Fruit fly (Drosophila melanogaster) whole organism: Measurements from ENCODE around the gene CG11470.

Experiments used
- CG8478 ChIP-seq: fragments of >200 bp; optimal IDR thresholded peaks from 2 replicates; lab custom pipeline; 2018; ENCODE audit warnings: inconsistent platforms
- Dll ChIP-seq: fragments of >200 bp; optimal IDR thresholded peaks from 2 replicates; lab custom pipeline; 2017
- psq ChIP-seq: fragments of >200 bp; optimal IDR thresholded peaks from 2 replicates; lab custom pipeline; 2017

- TF ChIP-seq psq (no peak), CG8478 (lab: Kevin White, UChicago) (no peak), Dll (lab: Kevin White, UChicago) (no peak)
Measured at dm6 chr3R:29590806-29591205, 1.2 kb upstream of the CG11470 start, which contains the start of gene CG31041.
